Worm (Caenorhabditis elegans) whole organism, L2 larva: ENCODE data around the gene ddl-2.
A peak's percentile ranks its signal among the peaks of the same experiment; 100 is the strongest.

Experiments
- C34F6.9 ChIP-seq: fragments of 150-350 bp; optimal IDR thresholded peaks from 2 replicates; lab custom pipeline; 2014; ENCODE audit warnings: missing biosample characterization, missing genetic modification characterization
- F13H6.1 ChIP-seq: sonication (generic microtip); optimal IDR thresholded peaks from 2 replicates; lab custom pipeline; 2016; ENCODE audit warnings: missing genetic modification characterization, missing compliant biosample characterization
- ZK546.5 ChIP-seq: sonication (generic microtip); optimal IDR thresholded peaks from 2 replicates; lab custom pipeline; 2017; ENCODE audit warnings: missing biosample characterization, missing genetic modification characterization
- alr-1 ChIP-seq: fragments of 150-350 bp; optimal IDR thresholded peaks from 2 replicates; lab custom pipeline; 2014; ENCODE audit warnings: missing biosample characterization, missing genetic modification characterization
- aly-2 ChIP-seq: fragments of 150-350 bp; optimal IDR thresholded peaks from 2 replicates; lab custom pipeline; 2014; ENCODE audit warnings: missing biosample characterization, missing genetic modification characterization
- ama-1 ChIP-seq: fragments of 150-350 bp; optimal IDR thresholded peaks from 2 replicates; lab custom pipeline; 2018; ENCODE audit warnings: inconsistent platforms
- ceh-16 ChIP-seq: fragments of 150-350 bp; optimal IDR thresholded peaks from 2 replicates; lab custom pipeline; 2014; ENCODE audit warnings: missing biosample characterization, missing genetic modification characterization
- crh-2 ChIP-seq: sonication (generic microtip); optimal IDR thresholded peaks from 2 replicates; lab custom pipeline; 2017; ENCODE audit warnings: missing biosample characterization, missing genetic modification characterization
- dmd-4 ChIP-seq: sonication (generic microtip); optimal IDR thresholded peaks from 2 replicates; lab custom pipeline; 2017; ENCODE audit warnings: missing biosample characterization, missing genetic modification characterization
- elt-1 ChIP-seq: fragments of 150-350 bp; optimal IDR thresholded peaks from 2 replicates; lab custom pipeline; 2014; ENCODE audit warnings: missing biosample characterization, missing genetic modification characterization
- elt-3 ChIP-seq: sonication (generic microtip); optimal IDR thresholded peaks from 2 replicates; lab custom pipeline; 2017; ENCODE audit warnings: missing biosample characterization, missing genetic modification characterization
- fos-1 ChIP-seq: fragments of 150-350 bp; optimal IDR thresholded peaks from 2 replicates; lab custom pipeline; 2014; ENCODE audit warnings: missing biosample characterization, missing genetic modification characterization
- gmeb-1 ChIP-seq: fragments of 150-350 bp; optimal IDR thresholded peaks from 2 replicates; lab custom pipeline; 2014; ENCODE audit warnings: missing biosample characterization, missing genetic modification characterization
- lin-11 ChIP-seq: fragments of 150-350 bp; sonication (generic microtip); optimal IDR thresholded peaks from 2 replicates; lab custom pipeline; 2014; ENCODE audit warnings: missing biosample characterization, missing genetic modification characterization, inconsistent platforms, mixed read lengths
- lin-13 ChIP-seq: fragments of 150-350 bp; optimal IDR thresholded peaks from 2 replicates; lab custom pipeline; 2014; ENCODE audit warnings: missing biosample characterization, missing genetic modification reagents, missing genetic modification characterization
- lin-39 ChIP-seq: fragments of 150-350 bp; optimal IDR thresholded peaks from 2 replicates; lab custom pipeline; 2014; ENCODE audit warnings: missing biosample characterization, missing genetic modification reagents, missing genetic modification characterization
- lsy-2 ChIP-seq, 2 experiments: fragments of 150-350 bp in 1 of 2; sonication (generic microtip) in 1 of 2; optimal IDR thresholded peaks; 2 replicates each; lab custom pipeline; 2014 to 2017; ENCODE audit warnings: missing biosample characterization in 2 of 2, missing genetic modification characterization in 2 of 2
- mab-5 ChIP-seq: fragments of 150-350 bp; optimal IDR thresholded peaks from 2 replicates; lab custom pipeline; 2014; ENCODE audit warnings: missing biosample characterization, missing genetic modification characterization
- mbf-1 ChIP-seq: sonication (generic microtip); optimal IDR thresholded peaks from 2 replicates; lab custom pipeline; 2017; ENCODE audit warnings: missing biosample characterization, missing genetic modification characterization
- nhr-10 ChIP-seq: sonication (generic microtip); optimal IDR thresholded peaks from 2 replicates; lab custom pipeline; 2017; ENCODE audit warnings: missing biosample characterization, missing genetic modification characterization
- nhr-11 ChIP-seq: fragments of 150-350 bp; optimal IDR thresholded peaks from 2 replicates; lab custom pipeline; 2014; ENCODE audit warnings: missing biosample characterization, missing genetic modification characterization
- nhr-12 ChIP-seq: fragments of 150-350 bp; optimal IDR thresholded peaks from 2 replicates; lab custom pipeline; 2014; ENCODE audit warnings: missing biosample characterization, missing genetic modification characterization
- nhr-129 ChIP-seq: fragments of 150-350 bp; optimal IDR thresholded peaks from 2 replicates; lab custom pipeline; 2014; ENCODE audit warnings: missing biosample characterization, missing genetic modification characterization
- nhr-21 ChIP-seq: fragments of 150-350 bp; optimal IDR thresholded peaks from 2 replicates; lab custom pipeline; 2014; ENCODE audit warnings: missing biosample characterization, missing genetic modification characterization
- nhr-23 ChIP-seq: fragments of 150-350 bp; optimal IDR thresholded peaks from 2 replicates; lab custom pipeline; 2014; ENCODE audit warnings: missing biosample characterization, missing genetic modification reagents, missing genetic modification characterization
- nhr-25 ChIP-seq: fragments of 150-350 bp; sonication (generic microtip); optimal IDR thresholded peaks from 3 replicates; lab custom pipeline; 2014; ENCODE audit warnings: missing biosample characterization, missing genetic modification characterization
- nhr-6 ChIP-seq: fragments of 150-350 bp; optimal IDR thresholded peaks from 2 replicates; lab custom pipeline; 2014; ENCODE audit warnings: missing biosample characterization, missing genetic modification characterization
- nhr-77 ChIP-seq: fragments of 150-350 bp; optimal IDR thresholded peaks from 2 replicates; lab custom pipeline; 2014; ENCODE audit warnings: missing biosample characterization, missing genetic modification characterization
- peb-1 ChIP-seq: fragments of 150-350 bp; optimal IDR thresholded peaks from 2 replicates; lab custom pipeline; 2014; ENCODE audit warnings: missing biosample characterization, missing genetic modification characterization
- sem-4 ChIP-seq: fragments of 150-350 bp; optimal IDR thresholded peaks from 2 replicates; lab custom pipeline; 2014; ENCODE audit warnings: missing biosample characterization, missing genetic modification reagents, missing genetic modification characterization
- skn-1 ChIP-seq: sonication (generic microtip); optimal IDR thresholded peaks from 2 replicates; lab custom pipeline; 2017; ENCODE audit warnings: missing biosample characterization, missing genetic modification characterization
- sma-3 ChIP-seq: sonication (generic microtip); optimal IDR thresholded peaks from 2 replicates; lab custom pipeline; 2016; ENCODE audit warnings: missing genetic modification reagents, missing genetic modification characterization, missing compliant biosample characterization
- sma-9 ChIP-seq, 2 experiments: fragments of 150-350 bp in 1 of 2; sonication (generic microtip) in 1 of 2; optimal IDR thresholded peaks; 2 replicates each; lab custom pipeline; 2014 to 2016; ENCODE audit warnings: missing genetic modification characterization in 2 of 2, mild to moderate bottlenecking in 1 of 2, missing biosample characterization in 1 of 2, missing compliant biosample characterization in 1 of 2, missing genetic modification reagents in 1 of 2, moderate library complexity in 1 of 2
- snpc-4 ChIP-seq: fragments of 150-350 bp; optimal IDR thresholded peaks from 2 replicates; lab custom pipeline; 2014; ENCODE audit warnings: missing biosample characterization, missing genetic modification characterization
- unc-39 ChIP-seq: fragments of 150-350 bp; optimal IDR thresholded peaks from 2 replicates; lab custom pipeline; 2014; ENCODE audit warnings: missing biosample characterization, missing genetic modification characterization
- unc-55 ChIP-seq: fragments of 150-350 bp; sonication (generic microtip); optimal IDR thresholded peaks from 3 replicates; lab custom pipeline; 2014; ENCODE audit warnings: missing biosample characterization, missing genetic modification reagents, missing genetic modification characterization
- unc-62 ChIP-seq: fragments of 150-350 bp; optimal IDR thresholded peaks from 2 replicates; lab custom pipeline; 2014; ENCODE audit warnings: missing biosample characterization, missing genetic modification reagents, missing genetic modification characterization
- ztf-11 ChIP-seq: sonication (generic microtip); optimal IDR thresholded peaks from 2 replicates; lab custom pipeline; 2017; ENCODE audit warnings: missing biosample characterization, missing genetic modification characterization
- ztf-4 ChIP-seq: fragments of 150-350 bp; optimal IDR thresholded peaks from 2 replicates; lab custom pipeline; 2014; ENCODE audit warnings: missing biosample characterization, missing genetic modification characterization

The ddl-2 gene

ce11 chrII:13593659-13594221, 46.3 kb upstream of the ddl-2 start, which contains the start of gene clec-146:
Gene clec-146 (minus strand): TSS chrII:13593774.
- TF ChIP-seq nhr-129 (tag; lab: Kevin White, UChicago): no peak
- TF ChIP-seq F13H6.1: no peak
- TF ChIP-seq sma-3 (GFP tag; lab: Kevin White, UChicago): peak; percentile 27
- TF ChIP-seq peb-1 (tag; lab: Kevin White, UChicago): no peak
- TF ChIP-seq unc-62 (GFP tag; lab: Kevin White, UChicago): no peak
- TF ChIP-seq nhr-6 (tag; lab: Kevin White, UChicago): no peak
- no peak for TF ChIP-seq elt-3 (tag; lab: Kevin White, UChicago)
- no peak for TF ChIP-seq fos-1 (tag; lab: Kevin White, UChicago)

DNA sequence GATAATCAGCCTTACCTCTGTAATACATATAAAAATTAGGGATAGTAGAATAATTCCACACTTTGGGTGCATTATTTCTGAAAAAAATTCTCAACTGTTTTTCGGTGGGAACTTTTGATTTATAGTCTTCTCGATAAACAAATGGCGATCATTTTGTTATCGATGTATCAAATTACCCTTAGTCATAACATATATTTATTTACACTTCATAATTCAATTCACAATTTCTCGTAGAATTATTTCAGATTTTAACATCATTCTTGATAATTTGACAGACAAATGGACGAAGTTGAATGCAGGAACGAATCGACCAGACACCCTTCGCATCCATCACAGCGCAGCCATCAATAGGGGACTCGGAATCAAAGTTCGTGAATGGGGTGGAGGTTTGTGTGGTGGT, 43.0 kb upstream of the ddl-2 start, which contains the start of gene clec-145:
TSS of gene clec-145 (minus strand) at position 101 of the 400 bp plus-strand sequence.
- TF ChIP-seq alr-1 (no peak), nhr-25 (no peak), sem-4 (tag; lab: Kevin White, UChicago) (no peak), unc-39 (tag; lab: Kevin White, UChicago) (no peak)

ce11 chrII:13585655-13586170, 38.3 kb upstream of the ddl-2 start, which contains the start of gene Y48E1B.8:
Gene Y48E1B.8 (plus strand): TSS chrII:13585705.
- TF ChIP-seq aly-2 (no peak), nhr-23 (tag; lab: Kevin White, UChicago) (no peak), nhr-129 (tag; lab: Kevin White, UChicago) (no peak), nhr-77 (tag; lab: Kevin White, UChicago) (no peak), nhr-21 (tag; lab: Kevin White, UChicago) (no peak), ZK546.5 (no peak), ama-1 (lab: Kevin White, UChicago) (no peak), ztf-4 (no peak), alr-1 (no peak), gmeb-1 (tag; lab: Kevin White, UChicago) (no peak), fos-1 (tag; lab: Kevin White, UChicago) (no peak), unc-55 (GFP tag; lab: Kevin White, UChicago) (no peak), mab-5 (no peak), lin-39 (tag; lab: Kevin White, UChicago) (no peak), elt-1 (tag; lab: Kevin White, UChicago) (no peak), sma-9 (GFP tag; optimal IDR thresholded peaks at IDR 0.05; lab: Kevin White, UChicago) (no peak), sma-9 (tag; optimal IDR thresholded peaks at IDR 0.05; lab: Kevin White, UChicago) (no peak), ztf-11 (tag; lab: Kevin White, UChicago) (no peak), nhr-10 (tag; lab: Kevin White, UChicago) (no peak), F13H6.1 (no peak)

- TF ChIP-seq ama-1 (lab: Kevin White, UChicago) (no peak), aly-2 (no peak), F13H6.1 (peak; percentile 52), unc-39 (tag; lab: Kevin White, UChicago) (no peak), snpc-4 (tag; lab: Kevin White, UChicago) (peak; percentile 66), lin-11 (tag; lab: Kevin White, UChicago) (peak; percentile 69), lsy-2 (tag; optimal IDR thresholded peaks at IDR 0.05; lab: Kevin White, UChicago) (peak; percentile 30 to 79), gmeb-1 (tag; lab: Kevin White, UChicago) (peak; percentile 62), lin-13 (GFP tag; lab: Kevin White, UChicago) (peak; percentile 94), ztf-4 (no peak), nhr-6 (tag; lab: Kevin White, UChicago) (no peak), mbf-1 (tag; lab: Kevin White, UChicago) (no peak), peb-1 (tag; lab: Kevin White, UChicago) (no peak), lin-39 (tag; lab: Kevin White, UChicago) (no peak), unc-62 (GFP tag; lab: Kevin White, UChicago) (no peak), skn-1 (tag; lab: Kevin White, UChicago) (no peak), nhr-129 (tag; lab: Kevin White, UChicago) (peak; percentile 79), dmd-4 (no peak), ceh-16 (tag; lab: Kevin White, UChicago) (peak; percentile 31), nhr-11 (no peak), fos-1 (tag; lab: Kevin White, UChicago) (peak; percentile 22), unc-55 (GFP tag; lab: Kevin White, UChicago) (peak; percentile 96), crh-2 (peak; percentile 68), sem-4 (tag; lab: Kevin White, UChicago) (peak; percentile 22), mab-5 (peak; percentile 7), C34F6.9 (tag; lab: Kevin White, UChicago) (peak; percentile 65), ZK546.5 (no peak), nhr-12 (tag; lab: Kevin White, UChicago) (no peak)
These were observed 27.8 kb upstream of the ddl-2 start, which contains the start of the genes mrpl-37 and lin-38 for ce11 chrII:13575018-13575948. Gene mrpl-37 (minus strand): TSS chrII:13575068. Gene lin-38 (plus strand): TSS chrII:13575925.
